Worm (Caenorhabditis elegans) whole organism, L2 larva: ENCODE results near the gene suf-1.

ENCODE experiments used
- ama-1 ChIP-seq: fragments of 150-350 bp; optimal IDR thresholded peaks from 2 replicates; lab custom pipeline; 2018; ENCODE audit warnings: inconsistent platforms
- lsy-2 ChIP-seq, 2 experiments: fragments of 150-350 bp in 1 of 2; sonication (generic microtip) in 1 of 2; optimal IDR thresholded peaks; 2 replicates each; lab custom pipeline; 2014 to 2017; ENCODE audit warnings: missing biosample characterization in 2 of 2, missing genetic modification characterization in 2 of 2
- mdl-1 ChIP-seq, 2 experiments: fragments of 150-350 bp in 1 of 2; sonication (generic microtip) in 1 of 2; optimal IDR thresholded peaks; 2 replicates each; lab custom pipeline; 2017; ENCODE audit warnings: missing biosample characterization in 2 of 2, missing genetic modification characterization in 2 of 2
- nhr-11 ChIP-seq: fragments of 150-350 bp; optimal IDR thresholded peaks from 2 replicates; lab custom pipeline; 2014; ENCODE audit warnings: missing biosample characterization, missing genetic modification characterization
- nhr-12 ChIP-seq: fragments of 150-350 bp; optimal IDR thresholded peaks from 2 replicates; lab custom pipeline; 2014; ENCODE audit warnings: missing biosample characterization, missing genetic modification characterization
- nhr-25 ChIP-seq: fragments of 150-350 bp; sonication (generic microtip); optimal IDR thresholded peaks from 3 replicates; lab custom pipeline; 2014; ENCODE audit warnings: missing biosample characterization, missing genetic modification characterization
- nhr-77 ChIP-seq: fragments of 150-350 bp; optimal IDR thresholded peaks from 2 replicates; lab custom pipeline; 2014; ENCODE audit warnings: missing biosample characterization, missing genetic modification characterization
- snpc-4 ChIP-seq: fragments of 150-350 bp; optimal IDR thresholded peaks from 2 replicates; lab custom pipeline; 2014; ENCODE audit warnings: missing biosample characterization, missing genetic modification characterization

DNA sequence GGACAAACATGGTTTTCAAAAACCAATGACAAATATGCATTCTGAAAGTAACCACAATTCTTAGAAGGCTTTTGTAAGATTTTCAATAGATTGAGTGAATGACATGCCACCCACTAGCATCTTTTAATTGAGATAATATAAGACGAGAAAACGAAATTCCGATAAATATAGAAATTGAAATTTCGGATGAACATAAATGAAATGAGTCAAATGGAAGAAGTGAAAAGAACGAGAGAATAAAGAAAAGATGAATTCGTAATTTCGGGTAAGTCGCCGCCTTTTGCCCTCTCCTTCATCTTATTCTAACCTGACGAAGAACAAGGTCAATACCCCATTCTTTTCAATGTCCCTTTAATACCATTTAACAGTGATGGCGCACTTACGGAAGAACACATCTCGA, 38.7 kb downstream of the suf-1 start:
- TF ChIP-seq nhr-77 (tag; lab: Kevin White, UChicago) (no peak), ama-1 (no peak), nhr-11 (no peak), nhr-25 (tag; lab: Kevin White, UChicago) (no peak), lsy-2 (tag; optimal IDR thresholded peaks at IDR 0.05; lab: Kevin White, UChicago) (no peak), mdl-1 (tag; optimal IDR thresholded peaks at IDR 0.05; lab: Kevin White, UChicago) (no peak), snpc-4 (tag; lab: Kevin White, UChicago) (no peak), nhr-12 (tag; lab: Kevin White, UChicago) (no peak)
